Fruit fly (Drosophila melanogaster): Measurements from ENCODE around the gene CG33288.
A peak's percentile ranks its signal among the peaks of the same experiment; 100 is the strongest.

CG33288 gene

dm6 chr3L:21406638-21407037 lies 21.0 kb upstream of the CG33288 start, which contains the start of gene sa:
TSS of gene sa (minus strand) at chr3L:21406738.
- no peak for TF ChIP-seq D1 (tag; optimal IDR thresholded peaks at IDR 0.05)
- TF ChIP-seq Ets98B (GFP tag; IDR thresholded peaks at IDR 0.05), result no peak
- TF ChIP-seq CG4496 (GFP tag; IDR thresholded peaks at IDR 0.05), result no peak
- no peak for TF ChIP-seq Pif1A (GFP tag; optimal IDR thresholded peaks at IDR 0.05)
- no peak for TF ChIP-seq EcR (GFP tag; optimal IDR thresholded peaks at IDR 0.05)
- TF ChIP-seq CG15710 (tag; optimal IDR thresholded peaks at IDR 0.05), result no peak

- TF ChIP-seq EcR (GFP tag; optimal IDR thresholded peaks at IDR 0.05), result no peak
- no peak for TF ChIP-seq CG32121 (GFP tag; IDR thresholded peaks at IDR 0.05)
- TF ChIP-seq CG12605 (GFP tag; IDR thresholded peaks at IDR 0.05), result no peak
- no peak for TF ChIP-seq Pif1B (GFP tag; optimal IDR thresholded peaks at IDR 0.05)
- no peak for TF ChIP-seq CG8301 (tag; optimal IDR thresholded peaks at IDR 0.05)
- TF ChIP-seq Ets98B (GFP tag; IDR thresholded peaks at IDR 0.05), result no peak
- no peak for TF ChIP-seq D1 (tag; optimal IDR thresholded peaks at IDR 0.05)
- no peak for TF ChIP-seq CG8159 (tag; optimal IDR thresholded peaks at IDR 0.05)
- TF ChIP-seq CG10348 (GFP tag; IDR thresholded peaks at IDR 0.05), result no peak
- TF ChIP-seq CG17806 (tag; optimal IDR thresholded peaks at IDR 0.05), result no peak
- no peak for TF ChIP-seq CG13204 (GFP tag; optimal IDR thresholded peaks at IDR 0.05)
Measured at dm6 chr3L:21412140-21412539, 15.4 kb upstream of the CG33288 start.

- TF ChIP-seq Pif1B (GFP tag; optimal IDR thresholded peaks at IDR 0.05) (no peak), Pif1A (GFP tag; optimal IDR thresholded peaks at IDR 0.05) (peak; percentile 9), Snoo (tag; optimal IDR thresholded peaks at IDR 0.05) (no peak), CG10348 (GFP tag; IDR thresholded peaks at IDR 0.05) (no peak)
Measured at dm6 chr3L:21414331-21414730, 13.3 kb upstream of the CG33288 start.

- TF ChIP-seq CG8159 (tag; optimal IDR thresholded peaks at IDR 0.05), result no peak
- TF ChIP-seq gl (tag; optimal IDR thresholded peaks at IDR 0.05), result no peak
- no peak for TF ChIP-seq D1 (tag; optimal IDR thresholded peaks at IDR 0.05)
- no peak for TF ChIP-seq Snoo (tag; optimal IDR thresholded peaks at IDR 0.05)
- no peak for TF ChIP-seq EcR (GFP tag; optimal IDR thresholded peaks at IDR 0.05)
- no peak for TF ChIP-seq CG32121 (GFP tag; IDR thresholded peaks at IDR 0.05)
- TF ChIP-seq CG9948 (tag; optimal IDR thresholded peaks at IDR 0.05), result no peak
- TF ChIP-seq Pif1A (GFP tag; optimal IDR thresholded peaks at IDR 0.05), result no peak
- TF ChIP-seq CG14655 (GFP tag; optimal IDR thresholded peaks at IDR 0.05), result no peak
- no peak for TF ChIP-seq CG34367 (tag; optimal IDR thresholded peaks at IDR 0.05)
- TF ChIP-seq Pif1B (GFP tag; optimal IDR thresholded peaks at IDR 0.05), result no peak
- TF ChIP-seq CG12605 (GFP tag; IDR thresholded peaks at IDR 0.05), result no peak
- TF ChIP-seq CG4496 (GFP tag; IDR thresholded peaks at IDR 0.05), result no peak
- no peak for TF ChIP-seq CG15710 (tag; optimal IDR thresholded peaks at IDR 0.05)
Measured at dm6 chr3L:21416921-21417447, 10.6 kb upstream of the CG33288 start.

dm6 chr3L:21417884-21418536 lies 9.6 kb upstream of the CG33288 start:
- no peak for TF ChIP-seq rn (GFP tag; IDR thresholded peaks at IDR 0.05)
- peak; percentile 26 for TF ChIP-seq CG13204 (GFP tag; optimal IDR thresholded peaks at IDR 0.05)
- TF ChIP-seq Pif1A (GFP tag; optimal IDR thresholded peaks at IDR 0.05), result peak; percentile 69
- 0 out of 3 replicates have a peak, but pooled peaks have one; percentile 28 for TF ChIP-seq CG4496 (GFP tag; IDR thresholded peaks at IDR 0.05)
- TF ChIP-seq Pif1B (GFP tag; optimal IDR thresholded peaks at IDR 0.05), result peak; percentile 65
- TF ChIP-seq Snoo (tag; optimal IDR thresholded peaks at IDR 0.05), result no peak
- peak; percentile 73 for TF ChIP-seq CG9948 (tag; optimal IDR thresholded peaks at IDR 0.05)
- peak; percentile 47 for TF ChIP-seq CG32121 (GFP tag; IDR thresholded peaks at IDR 0.05)
- TF ChIP-seq CG34367 (tag; optimal IDR thresholded peaks at IDR 0.05), result peak; percentile 56
- peak; percentile 79 for TF ChIP-seq CG15710 (tag; optimal IDR thresholded peaks at IDR 0.05)
- peak; percentile 84 for TF ChIP-seq CG8159 (tag; optimal IDR thresholded peaks at IDR 0.05)
- no peak for TF ChIP-seq CG12605 (GFP tag; IDR thresholded peaks at IDR 0.05)
- TF ChIP-seq CG10348 (GFP tag; IDR thresholded peaks at IDR 0.05), result no peak
- no peak for TF ChIP-seq gl (tag; optimal IDR thresholded peaks at IDR 0.05)
- peak; percentile 84 for TF ChIP-seq CG14655 (GFP tag; optimal IDR thresholded peaks at IDR 0.05)
- TF ChIP-seq fd96Ca (GFP tag; IDR thresholded peaks at IDR 0.05), result 0 out of 3 replicates have a peak, but pooled peaks have one; percentile 37
- TF ChIP-seq CG17806 (tag; optimal IDR thresholded peaks at IDR 0.05), result no peak
- peak; percentile 20 for TF ChIP-seq D1 (tag; optimal IDR thresholded peaks at IDR 0.05)
- TF ChIP-seq EcR (GFP tag; optimal IDR thresholded peaks at IDR 0.05), result no peak
- peak; percentile 16; the same call in 1 of the 2 replicates for TF ChIP-seq Ets98B (GFP tag; IDR thresholded peaks at IDR 0.05)
- peak; percentile 79 for TF ChIP-seq CG8301 (tag; optimal IDR thresholded peaks at IDR 0.05)

dm6 chr3L:21433098-21433497 lies 5.5 kb downstream of the CG33288 start, which contains the start of the genes barc and Aef1:
TSS of gene barc (minus strand) at chr3L:21433134.
TSS of gene Aef1 (plus strand) at chr3L:21433422.
- no peak for TF ChIP-seq Pif1A (GFP tag; optimal IDR thresholded peaks at IDR 0.05)
- no peak for TF ChIP-seq CG13204 (GFP tag; optimal IDR thresholded peaks at IDR 0.05)
- TF ChIP-seq CG8159 (tag; optimal IDR thresholded peaks at IDR 0.05), result peak; percentile 81
- no peak for TF ChIP-seq gl (tag; optimal IDR thresholded peaks at IDR 0.05)
- peak; percentile 47 for TF ChIP-seq D1 (tag; optimal IDR thresholded peaks at IDR 0.05)
- no peak for TF ChIP-seq Pif1B (GFP tag; optimal IDR thresholded peaks at IDR 0.05)
- TF ChIP-seq EcR (GFP tag; optimal IDR thresholded peaks at IDR 0.05), result no peak
- TF ChIP-seq CG10348 (GFP tag; IDR thresholded peaks at IDR 0.05), result peak; percentile 72
- peak; percentile 73 for TF ChIP-seq CG17806 (tag; optimal IDR thresholded peaks at IDR 0.05)
- peak; percentile 69 for TF ChIP-seq CG34367 (tag; optimal IDR thresholded peaks at IDR 0.05)
- TF ChIP-seq CG12605 (GFP tag; IDR thresholded peaks at IDR 0.05), result no peak
- peak; percentile 82 for TF ChIP-seq CG4496 (GFP tag; IDR thresholded peaks at IDR 0.05)
- no peak for TF ChIP-seq Snoo (tag; optimal IDR thresholded peaks at IDR 0.05)
- TF ChIP-seq CG14655 (GFP tag; optimal IDR thresholded peaks at IDR 0.05), result no peak
- no peak for TF ChIP-seq CG9948 (tag; optimal IDR thresholded peaks at IDR 0.05)
- TF ChIP-seq CG32121 (GFP tag; IDR thresholded peaks at IDR 0.05), result peak; percentile 73; the same call in 1 of the 2 replicates
- no peak for TF ChIP-seq CG8301 (tag; optimal IDR thresholded peaks at IDR 0.05)
- peak; percentile 49; the same call in 1 of the 2 replicates for TF ChIP-seq rn (GFP tag; IDR thresholded peaks at IDR 0.05)
- peak; percentile 90 for TF ChIP-seq fd96Ca (GFP tag; IDR thresholded peaks at IDR 0.05)
- peak; percentile 78 for TF ChIP-seq CG15710 (tag; optimal IDR thresholded peaks at IDR 0.05)
- TF ChIP-seq Ets98B (GFP tag; IDR thresholded peaks at IDR 0.05), result peak; percentile 66
